Worm (Caenorhabditis elegans) whole organism, L2 larva: ENCODE results near the gene T06C12.9.
"Not testable (repeated sequence)": the region's sequence is repeated elsewhere in the genome, so short reads cannot be mapped to it uniquely, and the experiment has no call there.

Source experiments
- R02D3.7 ChIP-seq: fragments of 150-350 bp; optimal IDR thresholded peaks from 2 replicates; lab custom pipeline; 2014; ENCODE audit warnings: missing biosample characterization, missing genetic modification characterization
- aly-2 ChIP-seq: fragments of 150-350 bp; optimal IDR thresholded peaks from 2 replicates; lab custom pipeline; 2014; ENCODE audit warnings: missing biosample characterization, missing genetic modification characterization
- blmp-1 ChIP-seq: sonication (generic microtip); optimal IDR thresholded peaks from 2 replicates; lab custom pipeline; 2017; ENCODE audit warnings: missing genetic modification characterization, mild to moderate bottlenecking, missing compliant biosample characterization, antibody characterized with exemption, moderate library complexity; ENCODE audit not compliant: insufficient read depth
- fos-1 ChIP-seq: fragments of 150-350 bp; optimal IDR thresholded peaks from 2 replicates; lab custom pipeline; 2014; ENCODE audit warnings: missing biosample characterization, missing genetic modification characterization
- lin-11 ChIP-seq: fragments of 150-350 bp; sonication (generic microtip); optimal IDR thresholded peaks from 2 replicates; lab custom pipeline; 2014; ENCODE audit warnings: missing biosample characterization, missing genetic modification characterization, inconsistent platforms, mixed read lengths
- lin-13 ChIP-seq: fragments of 150-350 bp; optimal IDR thresholded peaks from 2 replicates; lab custom pipeline; 2014; ENCODE audit warnings: missing biosample characterization, missing genetic modification reagents, missing genetic modification characterization
- mdl-1 ChIP-seq, 2 experiments: fragments of 150-350 bp in 1 of 2; sonication (generic microtip) in 1 of 2; optimal IDR thresholded peaks; 2 replicates each; lab custom pipeline; 2017; ENCODE audit warnings: missing biosample characterization in 2 of 2, missing genetic modification characterization in 2 of 2
- nhr-12 ChIP-seq: fragments of 150-350 bp; optimal IDR thresholded peaks from 2 replicates; lab custom pipeline; 2014; ENCODE audit warnings: missing biosample characterization, missing genetic modification characterization
- nhr-129 ChIP-seq: fragments of 150-350 bp; optimal IDR thresholded peaks from 2 replicates; lab custom pipeline; 2014; ENCODE audit warnings: missing biosample characterization, missing genetic modification characterization
- nhr-21 ChIP-seq: fragments of 150-350 bp; optimal IDR thresholded peaks from 2 replicates; lab custom pipeline; 2014; ENCODE audit warnings: missing biosample characterization, missing genetic modification characterization
- nhr-23 ChIP-seq: fragments of 150-350 bp; optimal IDR thresholded peaks from 2 replicates; lab custom pipeline; 2014; ENCODE audit warnings: missing biosample characterization, missing genetic modification reagents, missing genetic modification characterization
- nhr-6 ChIP-seq: fragments of 150-350 bp; optimal IDR thresholded peaks from 2 replicates; lab custom pipeline; 2014; ENCODE audit warnings: missing biosample characterization, missing genetic modification characterization
- skn-1 ChIP-seq: sonication (generic microtip); optimal IDR thresholded peaks from 2 replicates; lab custom pipeline; 2017; ENCODE audit warnings: missing biosample characterization, missing genetic modification characterization
- sma-9 ChIP-seq, 2 experiments: fragments of 150-350 bp in 1 of 2; sonication (generic microtip) in 1 of 2; optimal IDR thresholded peaks; 2 replicates each; lab custom pipeline; 2014 to 2016; ENCODE audit warnings: missing genetic modification characterization in 2 of 2, mild to moderate bottlenecking in 1 of 2, missing biosample characterization in 1 of 2, missing compliant biosample characterization in 1 of 2, missing genetic modification reagents in 1 of 2, moderate library complexity in 1 of 2
- snpc-4 ChIP-seq: fragments of 150-350 bp; optimal IDR thresholded peaks from 2 replicates; lab custom pipeline; 2014; ENCODE audit warnings: missing biosample characterization, missing genetic modification characterization
- ztf-1 ChIP-seq: fragments of 200-800 bp; sonication (Bioruptor generic); conservative IDR thresholded peaks from 2 replicates; pipeline ENCODE4 v1.3.6; 2022; ENCODE audit warnings: missing genetic modification characterization, missing compliant biosample characterization

Gene T06C12.9

DNA sequence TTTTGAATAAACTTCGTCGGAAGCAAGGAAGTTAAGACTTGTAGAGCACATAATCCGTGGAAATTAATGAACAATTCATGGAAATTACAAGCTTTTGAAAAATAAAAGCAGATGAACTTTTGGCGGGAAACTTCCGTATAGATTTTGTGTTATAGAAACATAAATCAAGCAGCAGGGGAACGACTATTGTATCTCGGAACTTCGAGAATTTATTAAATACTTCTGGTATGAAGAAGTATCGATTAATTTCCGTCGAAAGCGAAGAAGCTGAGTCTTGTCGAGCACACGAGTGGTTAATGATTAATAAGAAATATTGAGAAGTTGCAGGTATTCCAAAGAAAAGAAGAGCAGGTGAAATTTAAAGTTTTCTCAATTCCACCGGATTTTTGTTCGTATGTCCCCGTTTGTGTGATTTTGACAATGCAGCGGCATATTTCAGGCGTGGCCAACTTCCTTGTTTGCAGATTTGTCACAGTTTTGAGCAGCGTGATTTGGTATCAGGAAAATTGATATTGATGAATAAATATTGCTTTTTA is 35.5 kb downstream of the T06C12.9 start, which contains the start of gene srh-147:
Gene srh-147 (minus strand): TSS at position 51 of the 536 bp plus-strand sequence.
- TF ChIP-seq skn-1; lin-13 (GFP tag; lab: Kevin White, UChicago); snpc-4 (tag; lab: Kevin White, UChicago): not testable (repeated sequence)

DNA sequence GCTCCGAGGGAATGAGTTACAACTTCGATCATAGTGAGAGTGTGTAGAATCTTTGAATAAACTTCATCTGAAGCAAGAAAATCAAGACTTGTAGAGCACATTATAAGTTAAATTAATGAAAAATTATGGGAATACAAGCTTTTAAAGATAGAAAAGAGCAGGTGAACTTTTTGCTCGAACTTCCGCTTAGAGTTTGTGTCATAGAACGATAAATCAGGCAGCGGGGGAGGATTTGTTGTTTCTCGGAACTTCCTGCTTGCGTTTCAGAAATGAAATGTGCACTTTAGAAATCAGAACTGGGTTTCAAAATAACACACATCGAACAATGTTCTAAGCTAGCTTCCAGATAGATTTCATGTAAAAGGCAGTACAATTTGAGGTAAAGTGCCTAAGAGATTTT is 44.8 kb downstream of the T06C12.9 start, which contains the start of gene srh-149:
Gene srh-149 (minus strand): TSS at position 101 of the 400 bp plus-strand sequence.
- TF ChIP-seq R02D3.7 (tag; lab: Kevin White, UChicago) (no peak), nhr-21 (no peak), mdl-1 (tag; optimal IDR thresholded peaks at IDR 0.05; lab: Kevin White, UChicago) (no peak), ztf-1 (GFP tag; lab: Robert Waterston, UW) (no peak), nhr-6 (tag; lab: Kevin White, UChicago) (no peak), aly-2 (tag; lab: Kevin White, UChicago) (no peak), snpc-4 (tag; lab: Kevin White, UChicago) (no peak), nhr-23 (tag; lab: Kevin White, UChicago) (no peak), blmp-1 (tag; lab: Kevin White, UChicago) (no peak), fos-1 (tag; lab: Kevin White, UChicago) (no peak), nhr-12 (tag; lab: Kevin White, UChicago) (no peak), lin-11 (tag; lab: Kevin White, UChicago) (no peak), nhr-129 (tag; lab: Kevin White, UChicago) (no peak), skn-1 (no peak), sma-9 (GFP tag; optimal IDR thresholded peaks at IDR 0.05; lab: Kevin White, UChicago) (no peak), sma-9 (tag; optimal IDR thresholded peaks at IDR 0.05; lab: Kevin White, UChicago) (no peak)
